Worm (Caenorhabditis elegans): Measurements from ENCODE around the gene clec-225.

- TF ChIP-seq ama-1 (optimal IDR thresholded peaks at IDR 0.05) (no peak), hmbx-1 (tag; optimal IDR thresholded peaks at IDR 0.05) (no peak), ets-7 (tag; optimal IDR thresholded peaks at IDR 0.05) (no peak), ceh-36 (tag; optimal IDR thresholded peaks at IDR 0.05) (no peak), tbx-11 (GFP tag; IDR thresholded peaks at IDR 0.05) (no peak), aly-1 (tag; optimal IDR thresholded peaks at IDR 0.05) (no peak), tbx-37 (GFP tag; conservative IDR thresholded peaks at IDR 0.05) (no peak), tra-4 (tag; optimal IDR thresholded peaks at IDR 0.05) (no peak), hnd-1 (tag; optimal IDR thresholded peaks at IDR 0.05) (no peak), flt-1 (GFP tag; IDR thresholded peaks at IDR 0.05) (no peak)
These were observed 28.2 kb upstream of the clec-225 start for ce11 chrV:13162885-13163284.
